Worm (Caenorhabditis elegans) whole organism, late embryonic: ENCODE measurements around the gene K06H7.2.

Experiments
- C38D4.7 ChIP-seq: fragments of 200-800 bp; sonication (Bioruptor generic); optimal IDR thresholded peaks from 2 replicates; lab custom pipeline; 2018; ENCODE audit warnings: mild to moderate bottlenecking, missing genetic modification characterization, moderate library complexity, missing compliant biosample characterization
- K02D7.2 ChIP-seq: sonication (generic microtip); optimal IDR thresholded peaks from 2 replicates; lab custom pipeline; 2017; ENCODE audit warnings: mild to moderate bottlenecking, missing genetic modification characterization, missing compliant biosample characterization
- T23F11.4 ChIP-seq: fragments of 200-800 bp; sonication (Bioruptor generic); optimal IDR thresholded peaks from 2 replicates; lab custom pipeline; 2018; ENCODE audit warnings: mild to moderate bottlenecking, missing genetic modification characterization, missing compliant biosample characterization
- ahr-1 ChIP-seq: sonication (generic microtip); optimal IDR thresholded peaks from 2 replicates; lab custom pipeline; 2016; ENCODE audit warnings: missing genetic modification characterization, missing compliant biosample characterization
- ama-1 ChIP-seq: fragments of 150-350 bp; optimal IDR thresholded peaks from 2 replicates; lab custom pipeline; 2014
- ceh-22 ChIP-seq: sonication (generic microtip); optimal IDR thresholded peaks from 2 replicates; lab custom pipeline; 2017; ENCODE audit warnings: missing biosample characterization, missing genetic modification characterization
- ceh-30 ChIP-seq: fragments of 150-350 bp; optimal IDR thresholded peaks from 2 replicates; lab custom pipeline; 2014; ENCODE audit warnings: missing biosample characterization, missing genetic modification characterization
- ceh-31 ChIP-seq: sonication (generic microtip); optimal IDR thresholded peaks from 2 replicates; lab custom pipeline; 2016; ENCODE audit warnings: missing genetic modification characterization, missing compliant biosample characterization
- ceh-45 ChIP-seq: fragments of 200-800 bp; sonication (Bioruptor generic); IDR thresholded peaks from 2 replicates; pipeline ENCODE4 v1.3.6; 2022; ENCODE audit warnings: missing genetic modification reagents, missing genetic modification characterization, missing compliant biosample characterization
- ceh-6 ChIP-seq: fragments of 200-800 bp; sonication (Bioruptor generic); optimal IDR thresholded peaks from 2 replicates; lab custom pipeline; 2018; ENCODE audit warnings: mild to moderate bottlenecking, missing genetic modification characterization, missing compliant biosample characterization
- ceh-9 ChIP-seq: sonication (generic microtip); optimal IDR thresholded peaks from 2 replicates; lab custom pipeline; 2016; ENCODE audit warnings: mild to moderate bottlenecking, missing genetic modification characterization, inconsistent platforms, missing compliant biosample characterization
- ets-4 ChIP-seq: sonication (generic microtip); optimal IDR thresholded peaks from 2 replicates; lab custom pipeline; 2016; ENCODE audit warnings: missing genetic modification characterization, missing compliant biosample characterization
- eyg-1 ChIP-seq: sonication (generic microtip); optimal IDR thresholded peaks from 2 replicates; lab custom pipeline; 2016; ENCODE audit warnings: missing genotype, missing genetic modification characterization, missing compliant biosample characterization
- fkh-10 ChIP-seq: fragments of 150-350 bp; optimal IDR thresholded peaks from 2 replicates; lab custom pipeline; 2014; ENCODE audit warnings: missing biosample characterization, missing genetic modification reagents, missing genetic modification characterization
- fkh-6 ChIP-seq: sonication (generic microtip); optimal IDR thresholded peaks from 2 replicates; lab custom pipeline; 2016; ENCODE audit warnings: missing genetic modification characterization, missing compliant biosample characterization
- hlh-13 ChIP-seq: fragments of 200-800 bp; sonication (Bioruptor generic); optimal IDR thresholded peaks from 2 replicates; lab custom pipeline; 2018; ENCODE audit warnings: mild to moderate bottlenecking, missing genetic modification characterization, missing compliant biosample characterization
- hlh-15 ChIP-seq: sonication (generic microtip); optimal IDR thresholded peaks from 2 replicates; lab custom pipeline; 2016; ENCODE audit warnings: missing genetic modification characterization, missing compliant biosample characterization
- hlh-6 ChIP-seq: sonication (generic microtip); optimal IDR thresholded peaks from 2 replicates; lab custom pipeline; 2016; ENCODE audit warnings: missing genotype, missing genetic modification characterization, missing compliant biosample characterization
- hlh-8 ChIP-seq: sonication (generic microtip); optimal IDR thresholded peaks from 2 replicates; lab custom pipeline; 2016; ENCODE audit warnings: missing genotype, missing genetic modification characterization, missing compliant biosample characterization
- lin-11 ChIP-seq: fragments of 200-800 bp; sonication (Bioruptor generic); optimal IDR thresholded peaks from 2 replicates; lab custom pipeline; 2018; ENCODE audit warnings: mild to moderate bottlenecking, missing genetic modification characterization, missing compliant biosample characterization
- madf-2 ChIP-seq: sonication (generic microtip); optimal IDR thresholded peaks from 2 replicates; lab custom pipeline; 2017; ENCODE audit warnings: missing genetic modification characterization, missing compliant biosample characterization
- mec-3 ChIP-seq: sonication (generic microtip); optimal IDR thresholded peaks from 2 replicates; lab custom pipeline; 2016; ENCODE audit warnings: borderline replicate concordance, missing genetic modification characterization, missing compliant biosample characterization
- nfya-1 ChIP-seq: sonication (generic microtip); optimal IDR thresholded peaks from 2 replicates; lab custom pipeline; 2017; ENCODE audit warnings: missing genetic modification characterization, mild to moderate bottlenecking, missing compliant biosample characterization, antibody characterized with exemption, moderate library complexity
- nhr-11 ChIP-seq: fragments of 150-350 bp; optimal IDR thresholded peaks from 2 replicates; lab custom pipeline; 2014; ENCODE audit warnings: missing biosample characterization, missing genetic modification characterization
- nhr-232 ChIP-seq: sonication (generic microtip); optimal IDR thresholded peaks from 2 replicates; lab custom pipeline; 2016; ENCODE audit warnings: missing genetic modification characterization, missing compliant biosample characterization
- npax-4 ChIP-seq: sonication (generic microtip); optimal IDR thresholded peaks from 2 replicates; lab custom pipeline; 2016; ENCODE audit warnings: missing genetic modification characterization, missing compliant biosample characterization
- odd-2 ChIP-seq: sonication (generic microtip); optimal IDR thresholded peaks from 2 replicates; lab custom pipeline; 2017; ENCODE audit warnings: antibody characterized with exemption, mild to moderate bottlenecking, missing genetic modification characterization, missing compliant biosample characterization
- pag-3 ChIP-seq: sonication (generic microtip); optimal IDR thresholded peaks from 2 replicates; lab custom pipeline; 2016; ENCODE audit warnings: missing compliant biosample characterization, missing genetic modification characterization, borderline replicate concordance
- pax-1 ChIP-seq: fragments of 150-350 bp; optimal IDR thresholded peaks from 2 replicates; lab custom pipeline; 2014; ENCODE audit warnings: missing biosample characterization, missing genetic modification characterization
- pqm-1 ChIP-seq: sonication (generic microtip); optimal IDR thresholded peaks from 2 replicates; lab custom pipeline; 2016; ENCODE audit warnings: missing genetic modification characterization, missing compliant biosample characterization
- pros-1 ChIP-seq: fragments of 150-350 bp; optimal IDR thresholded peaks from 2 replicates; lab custom pipeline; 2014; ENCODE audit warnings: missing biosample characterization, missing genetic modification reagents, missing genetic modification characterization
- rnt-1 ChIP-seq: sonication (generic microtip); optimal IDR thresholded peaks from 2 replicates; lab custom pipeline; 2016; ENCODE audit warnings: missing genetic modification characterization, missing compliant biosample characterization
- sox-2 ChIP-seq: fragments of 200-800 bp; sonication (Bioruptor generic); IDR thresholded peaks from 2 replicates; pipeline ENCODE4 v1.3.6; 2022; ENCODE audit warnings: missing genetic modification reagents, missing genetic modification characterization, missing compliant biosample characterization
- syd-9 ChIP-seq: sonication (generic microtip); optimal IDR thresholded peaks from 2 replicates; lab custom pipeline; 2016; ENCODE audit warnings: mild to moderate bottlenecking, missing genetic modification characterization, moderate library complexity, missing compliant biosample characterization
- tbx-7 ChIP-seq: sonication (generic microtip); optimal IDR thresholded peaks from 2 replicates; lab custom pipeline; 2016; ENCODE audit warnings: missing genotype, missing genetic modification characterization, missing compliant biosample characterization
- ttx-3 ChIP-seq: sonication (generic microtip); optimal IDR thresholded peaks from 2 replicates; lab custom pipeline; 2016; ENCODE audit warnings: missing genetic modification reagents, missing genetic modification characterization, missing compliant biosample characterization
- unc-3 ChIP-seq, 2 experiments: fragments of 200-800 bp in 1 of 2; sonication (Bioruptor generic) in 1 of 2; sonication (generic microtip) in 1 of 2; conservative IDR thresholded peaks in 1 of 2; optimal IDR thresholded peaks in 1 of 2; 2 replicates each; pipeline versions ENCODE4 v1.3.6 to Lab custom; 2016 to 2022; ENCODE audit warnings: missing compliant biosample characterization in 2 of 2, missing genetic modification characterization in 2 of 2, missing genetic modification reagents in 1 of 2
- unc-42 ChIP-seq: sonication (generic microtip); optimal IDR thresholded peaks from 2 replicates; lab custom pipeline; 2016; ENCODE audit warnings: missing genotype, missing genetic modification characterization, missing compliant biosample characterization
- unc-55 ChIP-seq: sonication (generic microtip); optimal IDR thresholded peaks from 2 replicates; lab custom pipeline; 2017; ENCODE audit warnings: missing biosample characterization, missing genetic modification reagents, missing genetic modification characterization
- ztf-16 ChIP-seq: sonication (generic microtip); optimal IDR thresholded peaks from 2 replicates; lab custom pipeline; 2017; ENCODE audit warnings: missing genetic modification characterization, missing compliant biosample characterization

K06H7.2 gene

DNA sequence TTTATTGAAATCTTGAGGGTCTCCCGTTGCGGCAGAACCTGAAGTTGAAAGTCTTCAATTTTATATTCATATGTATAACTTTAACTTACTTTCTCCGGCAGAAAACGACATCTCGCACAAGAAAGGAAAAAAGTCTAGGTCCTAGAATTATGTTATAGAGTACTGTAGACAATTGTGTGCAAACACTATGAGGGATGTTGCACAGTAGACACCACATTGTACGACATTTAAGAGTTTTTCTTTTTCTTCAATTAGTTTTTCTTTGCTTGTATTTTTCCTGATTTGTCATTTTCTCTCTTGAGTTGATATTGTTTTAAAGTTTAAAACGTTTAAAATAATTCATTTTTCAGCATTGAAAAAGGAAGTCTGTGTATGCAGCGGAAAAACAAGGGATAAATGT, 8.0 kb upstream of the K06H7.2 start, which contains the start of the genes K06H7.7 and grp-1:
Gene K06H7.7, minus strand, starts transcription at position 121 of the 400 bp plus-strand sequence.
Gene grp-1, plus strand, starts transcription at position 351 of the 400 bp plus-strand sequence.
- no peak for TF ChIP-seq ztf-16 (tag; lab: Kevin White, UChicago)
- no peak for TF ChIP-seq unc-3 (GFP tag; conservative IDR thresholded peaks at IDR 0.05; lab: Robert Waterston, UW)
- TF ChIP-seq unc-3 (tag; optimal IDR thresholded peaks at IDR 0.05; lab: Kevin White, UChicago) = no peak
- TF ChIP-seq eyg-1 = no peak
- peak; percentile 12 for TF ChIP-seq unc-55
- TF ChIP-seq K02D7.2 (tag; lab: Kevin White, UChicago) = no peak
- peak; percentile 98 for TF ChIP-seq pros-1 (tag; lab: Kevin White, UChicago)
- peak; percentile 37 for TF ChIP-seq nfya-1 (tag; lab: Kevin White, UChicago)
- no peak for TF ChIP-seq T23F11.4
- TF ChIP-seq tbx-7 = no peak
- TF ChIP-seq hlh-8 = no peak
- no peak for TF ChIP-seq pqm-1 (tag; lab: Kevin White, UChicago)
- peak; percentile 25 for TF ChIP-seq ceh-30
- no peak for TF ChIP-seq npax-4 (tag; lab: Kevin White, UChicago)
- TF ChIP-seq fkh-6 (tag; lab: Kevin White, UChicago) = no peak
- no peak for TF ChIP-seq ets-4 (tag; lab: Kevin White, UChicago)
- TF ChIP-seq ttx-3 = no peak
- no peak for TF ChIP-seq rnt-1 (tag; lab: Kevin White, UChicago)
- TF ChIP-seq unc-42 = peak; percentile 24
- no peak for TF ChIP-seq ceh-31 (tag; lab: Kevin White, UChicago)
- no peak for TF ChIP-seq hlh-13

- no peak for TF ChIP-seq ceh-45 (GFP tag; lab: Robert Waterston, UW)
- TF ChIP-seq tbx-7 = no peak
These were observed 5.1 kb upstream of the K06H7.2 start, which contains the start of gene vms-1 for ce11 chrIII:8088235-8088634. vms-1 (plus strand) TSS chrIII:8088535.

DNA sequence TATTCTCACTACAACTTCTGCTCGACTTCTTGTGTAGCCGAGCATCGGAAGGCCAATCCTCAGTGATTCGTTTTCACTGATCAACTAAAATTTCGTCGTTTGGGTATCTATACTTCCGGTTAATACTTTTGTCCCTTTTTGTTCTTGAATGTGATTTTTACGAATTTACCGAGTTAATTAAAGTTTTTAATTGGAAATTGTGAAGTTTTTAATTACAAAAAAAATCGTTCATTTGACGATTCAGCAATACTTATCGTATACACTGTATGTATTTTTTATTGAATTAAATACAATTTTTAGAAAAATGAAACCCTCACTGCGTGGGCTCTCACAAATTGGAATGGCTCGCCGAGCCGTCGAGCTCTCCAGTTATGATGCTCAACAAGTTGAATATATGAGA, 2.0 kb upstream of the K06H7.2 start, which contains the start of gene idi-1:
Gene idi-1, plus strand, starts transcription at position 301 of the 400 bp plus-strand sequence.
- no peak for TF ChIP-seq ceh-6 (GFP tag; lab: Kevin White, UChicago)
- TF ChIP-seq nhr-11 (tag; lab: Kevin White, UChicago) = no peak
- no peak for TF ChIP-seq sox-2
- no peak for TF ChIP-seq madf-2 (tag; lab: Kevin White, UChicago)
- no peak for TF ChIP-seq unc-55
- no peak for TF ChIP-seq lin-11 (tag; lab: Kevin White, UChicago)
- no peak for TF ChIP-seq ahr-1 (tag; lab: Kevin White, UChicago)
- TF ChIP-seq ets-4 (tag; lab: Kevin White, UChicago) = no peak
- no peak for TF ChIP-seq hlh-6 (tag; lab: Kevin White, UChicago)
- no peak for TF ChIP-seq eyg-1
- TF ChIP-seq odd-2 (tag; lab: Kevin White, UChicago) = no peak
- TF ChIP-seq C38D4.7 (GFP tag; lab: Kevin White, UChicago) = no peak
- no peak for TF ChIP-seq ceh-9 (tag; lab: Kevin White, UChicago)
- no peak for TF ChIP-seq npax-4 (tag; lab: Kevin White, UChicago)
- TF ChIP-seq, all 69 proteins: peak for 0

DNA sequence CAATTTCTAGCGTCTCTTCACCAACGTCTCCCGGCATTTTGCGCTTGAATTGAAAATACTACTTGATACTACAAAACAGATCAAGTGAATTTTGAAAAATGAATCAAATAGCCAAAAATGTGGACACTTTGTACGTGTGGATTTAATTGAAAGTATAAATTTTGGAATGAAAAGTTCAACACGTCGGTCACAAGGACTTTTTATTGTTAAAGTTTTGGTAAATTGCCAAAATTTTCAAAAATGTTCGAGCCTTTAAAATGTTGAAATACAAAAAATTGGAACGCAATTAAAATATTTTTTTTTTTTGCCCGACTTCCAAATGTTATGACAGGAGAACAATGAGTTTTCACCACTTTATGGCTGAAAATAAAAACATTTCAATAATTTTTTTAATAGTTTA, 4.7 kb downstream of the K06H7.2 start, which contains the start of gene K06H7.8:
Gene K06H7.8, minus strand, starts transcription at position 101 of the 400 bp plus-strand sequence.
- TF ChIP-seq eyg-1 (no peak), pqm-1 (tag; lab: Kevin White, UChicago) (no peak), mec-3 (tag; lab: Kevin White, UChicago) (no peak), pag-3 (no peak), K02D7.2 (tag; lab: Kevin White, UChicago) (no peak), lin-11 (tag; lab: Kevin White, UChicago) (no peak), T23F11.4 (no peak), pax-1 (tag; lab: Kevin White, UChicago) (no peak), syd-9 (tag; lab: Kevin White, UChicago) (no peak), hlh-15 (no peak), ama-1 (lab: Kevin White, UChicago) (no peak), pros-1 (tag; lab: Kevin White, UChicago) (no peak), madf-2 (tag; lab: Kevin White, UChicago) (no peak), ceh-22 (no peak), nhr-232 (tag; lab: Kevin White, UChicago) (no peak), fkh-10 (no peak)
